Fruit fly (Drosophila melanogaster) whole organism: Measurements from ENCODE around the gene CG31275.
A peak's percentile ranks its signal among the peaks of the same experiment; 100 is the strongest.

Experiments
- CG8478 ChIP-seq: fragments of >200 bp; optimal IDR thresholded peaks from 2 replicates; lab custom pipeline; 2018; ENCODE audit warnings: inconsistent platforms
- Dll ChIP-seq: fragments of >200 bp; optimal IDR thresholded peaks from 2 replicates; lab custom pipeline; 2017
- EcR ChIP-seq, 2 experiments: fragments of >200 bp; optimal IDR thresholded peaks; 2 replicates each; lab custom pipeline; 2017; ENCODE audit warnings: missing biosample characterization in 2 of 2, missing genetic modification characterization in 2 of 2, missing genetic modification reagents in 2 of 2
- pan ChIP-seq: fragments of >200 bp; optimal IDR thresholded peaks from 2 replicates; lab custom pipeline; 2017
- psq ChIP-seq: fragments of >200 bp; optimal IDR thresholded peaks from 2 replicates; lab custom pipeline; 2017
- usp ChIP-seq: fragments of >200 bp; optimal IDR thresholded peaks from 2 replicates; lab custom pipeline; 2017; ENCODE audit warnings: missing biosample characterization, missing genetic modification characterization, mixed read lengths

Gene CG31275

dm6 chr3R:16730715-16731114 is 20.4 kb downstream of the CG31275 start:
- TF ChIP-seq Dll (lab: Kevin White, UChicago) (no peak), psq (lab: Kevin White, UChicago) (no peak), CG8478 (lab: Kevin White, UChicago) (no peak), usp (GFP tag; lab: Kevin White, UChicago) (no peak), pan (no peak), EcR (GFP tag; optimal IDR thresholded peaks at IDR 0.05; lab: Kevin White, UChicago) (no peak)

dm6 chr3R:16723992-16724391 is 27.1 kb downstream of the CG31275 start:
- TF ChIP-seq Dll (lab: Kevin White, UChicago) (no peak), psq (lab: Kevin White, UChicago) (no peak), usp (GFP tag; lab: Kevin White, UChicago) (no peak), pan (no peak), CG8478 (lab: Kevin White, UChicago) (no peak), EcR (GFP tag; optimal IDR thresholded peaks at IDR 0.05; lab: Kevin White, UChicago) (no peak)

dm6 chr3R:16719570-16720311 is 31.4 kb downstream of the CG31275 start:
- no peak for TF ChIP-seq psq (lab: Kevin White, UChicago)
- no peak for TF ChIP-seq usp (GFP tag; lab: Kevin White, UChicago)
- no peak for TF ChIP-seq CG8478 (lab: Kevin White, UChicago)
- TF ChIP-seq EcR (GFP tag; optimal IDR thresholded peaks at IDR 0.05; lab: Kevin White, UChicago) = no peak

dm6 chr3R:16717961-16718360 is 33.2 kb downstream of the CG31275 start:
- TF ChIP-seq EcR (GFP tag; optimal IDR thresholded peaks at IDR 0.05; lab: Kevin White, UChicago) = no peak
- no peak for TF ChIP-seq psq (lab: Kevin White, UChicago)
- TF ChIP-seq Dll (lab: Kevin White, UChicago) = no peak
- TF ChIP-seq pan = no peak
- TF ChIP-seq usp (GFP tag; lab: Kevin White, UChicago) = no peak
- no peak for TF ChIP-seq CG8478 (lab: Kevin White, UChicago)

dm6 chr3R:16715594-16715993 is 35.5 kb downstream of the CG31275 start:
- TF ChIP-seq Dll (lab: Kevin White, UChicago) = no peak
- TF ChIP-seq pan = no peak
- TF ChIP-seq CG8478 (lab: Kevin White, UChicago) = no peak
- TF ChIP-seq psq (lab: Kevin White, UChicago) = no peak
- no peak for TF ChIP-seq usp (GFP tag; lab: Kevin White, UChicago)
- TF ChIP-seq EcR (GFP tag; optimal IDR thresholded peaks at IDR 0.05; lab: Kevin White, UChicago) = no peak

- TF ChIP-seq CG8478 (lab: Kevin White, UChicago) = no peak
- no peak for TF ChIP-seq Dll (lab: Kevin White, UChicago)
- TF ChIP-seq psq (lab: Kevin White, UChicago) = no peak
- TF ChIP-seq usp (GFP tag; lab: Kevin White, UChicago) = no peak
- no peak for TF ChIP-seq pan
- no peak for TF ChIP-seq EcR (GFP tag; optimal IDR thresholded peaks at IDR 0.05; lab: Kevin White, UChicago)
These were observed 46.9 kb downstream of the CG31275 start for dm6 chr3R:16704226-16704625.

dm6 chr3R:16702810-16703209 is 48.3 kb downstream of the CG31275 start:
- TF ChIP-seq usp (GFP tag; lab: Kevin White, UChicago) (no peak), Dll (lab: Kevin White, UChicago) (peak; percentile 94), CG8478 (lab: Kevin White, UChicago) (peak; percentile 89)

- TF ChIP-seq Dll (lab: Kevin White, UChicago) = no peak
- TF ChIP-seq psq (lab: Kevin White, UChicago) = no peak
- no peak for TF ChIP-seq usp (GFP tag; lab: Kevin White, UChicago)
- TF ChIP-seq CG8478 (lab: Kevin White, UChicago) = no peak
- TF ChIP-seq EcR (GFP tag; optimal IDR thresholded peaks at IDR 0.05; lab: Kevin White, UChicago) = no peak
- no peak for TF ChIP-seq pan
These were observed 50.2 kb downstream of the CG31275 start for dm6 chr3R:16700915-16701314.
